Worm (Caenorhabditis elegans) whole organism, young adult: ENCODE data around the gene lcmt-1.
"Not testable (repeated sequence)": the region's sequence is repeated elsewhere in the genome, so short reads cannot be mapped to it uniquely, and the experiment has no call there.

Experiments used
- B0336.3 ChIP-seq: fragments of 200-800 bp; sonication (Bioruptor generic); IDR thresholded peaks from 2 replicates; pipeline ENCODE4 v1.3.6; 2022; ENCODE audit warnings: missing genetic modification characterization, missing compliant biosample characterization
- C06A6.2 ChIP-seq: fragments of 200-800 bp; sonication (Bioruptor generic); conservative IDR thresholded peaks from 2 replicates; pipeline ENCODE4 v1.3.6; 2022; ENCODE audit warnings: missing genetic modification characterization, missing compliant biosample characterization
- F22D6.2 ChIP-seq: sonication (generic microtip); optimal IDR thresholded peaks from 2 replicates; lab custom pipeline; 2016; ENCODE audit warnings: mild to moderate bottlenecking, missing genetic modification characterization, missing compliant biosample characterization
- F57C9.4 ChIP-seq: sonication (generic microtip); optimal IDR thresholded peaks from 2 replicates; lab custom pipeline; 2017; ENCODE audit warnings: mild to moderate bottlenecking, missing genetic modification characterization, missing compliant biosample characterization
- T26A5.8 ChIP-seq: sonication (generic microtip); optimal IDR thresholded peaks from 2 replicates; lab custom pipeline; 2016; ENCODE audit warnings: missing genetic modification characterization, missing compliant biosample characterization
- Y56A3A.18 ChIP-seq: fragments of 200-800 bp; sonication (Bioruptor generic); IDR thresholded peaks from 2 replicates; pipeline ENCODE4 v1.3.6; 2022; ENCODE audit warnings: missing genetic modification reagents, missing genetic modification characterization, missing compliant biosample characterization
- Y67H2A.10 ChIP-seq: fragments of 200-800 bp; sonication (Bioruptor generic); conservative IDR thresholded peaks from 2 replicates; pipeline ENCODE4 v1.3.6; 2022; ENCODE audit warnings: missing genetic modification reagents, missing genetic modification characterization, missing compliant biosample characterization
- Y95B8A.8 ChIP-seq: fragments of 200-800 bp; sonication (Bioruptor generic); IDR thresholded peaks from 2 replicates; pipeline ENCODE4 v1.3.6; 2022; ENCODE audit warnings: missing genetic modification reagents, missing genetic modification characterization, missing compliant biosample characterization
- ama-1 ChIP-seq, 3 experiments: fragments of 150-350 bp in 1 of 3; sonication (generic microtip) in 2 of 3; optimal IDR thresholded peaks; 2 replicates each; lab custom pipeline; 2014 to 2018; ENCODE audit warnings: missing biosample characterization in 2 of 3, missing genetic modification characterization in 2 of 3, missing genetic modification reagents in 2 of 3
- atf-7 ChIP-seq: sonication (generic microtip); optimal IDR thresholded peaks from 2 replicates; lab custom pipeline; 2017; ENCODE audit warnings: mild to moderate bottlenecking, missing genetic modification characterization, missing compliant biosample characterization
- attf-3 ChIP-seq: fragments of 200-800 bp; sonication (Bioruptor generic); conservative IDR thresholded peaks from 2 replicates; pipeline ENCODE4 v1.3.6; 2022; ENCODE audit warnings: missing genetic modification reagents, missing genetic modification characterization, missing compliant biosample characterization
- cebp-1 ChIP-seq, 2 experiments: fragments of 200-800 bp in 1 of 2; sonication (Bioruptor generic) in 1 of 2; sonication (generic microtip) in 1 of 2; IDR thresholded peaks in 1 of 2; optimal IDR thresholded peaks in 1 of 2; 2 replicates each; pipeline versions ENCODE4 v1.3.6 to Lab custom; 2017 to 2022; ENCODE audit warnings: missing compliant biosample characterization in 2 of 2, missing genetic modification characterization in 2 of 2, mild to moderate bottlenecking in 1 of 2, missing genetic modification reagents in 1 of 2, moderate library complexity in 1 of 2
- ceh-100 ChIP-seq: fragments of 200-800 bp; sonication (Bioruptor generic); IDR thresholded peaks from 2 replicates; pipeline ENCODE4 v1.3.6; 2022; ENCODE audit warnings: missing genetic modification reagents, missing genetic modification characterization, missing compliant biosample characterization
- chd-7 ChIP-seq: sonication (generic microtip); optimal IDR thresholded peaks from 2 replicates; lab custom pipeline; 2016; ENCODE audit warnings: mild to moderate bottlenecking, missing genetic modification characterization, moderate library complexity, missing compliant biosample characterization
- egl-44 ChIP-seq: fragments of 200-800 bp; sonication (Bioruptor generic); IDR thresholded peaks from 2 replicates; pipeline ENCODE4 v1.3.6; 2022; ENCODE audit warnings: missing genetic modification reagents, missing genetic modification characterization, missing compliant biosample characterization
- egrh-3 ChIP-seq: fragments of 200-800 bp; sonication (Bioruptor generic); IDR thresholded peaks from 2 replicates; pipeline ENCODE4 v1.3.6; 2022; ENCODE audit warnings: missing genetic modification reagents, missing genetic modification characterization, missing compliant biosample characterization
- ekl-4 ChIP-seq: fragments of 200-800 bp; sonication (Bioruptor generic); IDR thresholded peaks from 2 replicates; pipeline ENCODE4 v1.3.6; 2022; ENCODE audit warnings: missing genetic modification reagents, missing genetic modification characterization, missing compliant biosample characterization
- gei-17 ChIP-seq: fragments of 200-800 bp; sonication (Bioruptor generic); optimal IDR thresholded peaks from 2 replicates; lab custom pipeline; 2018; ENCODE audit warnings: mild to moderate bottlenecking, missing genetic modification characterization, missing compliant biosample characterization
- hmg-1.2 ChIP-seq: fragments of 200-800 bp; sonication (Bioruptor generic); IDR thresholded peaks from 2 replicates; pipeline ENCODE4 v1.3.6; 2022; ENCODE audit warnings: missing genetic modification reagents, missing genetic modification characterization, missing compliant biosample characterization
- lin-26 ChIP-seq: fragments of 200-800 bp; sonication (Bioruptor generic); IDR thresholded peaks from 2 replicates; pipeline ENCODE4 v1.3.6; 2022; ENCODE audit warnings: missing genetic modification reagents, missing genetic modification characterization, missing compliant biosample characterization
- lin-40 ChIP-seq: sonication (generic microtip); optimal IDR thresholded peaks from 2 replicates; lab custom pipeline; 2016; ENCODE audit warnings: missing genetic modification characterization, mild to moderate bottlenecking, missing compliant biosample characterization, missing genotype, missing genetic modification reagents
- mcd-1 ChIP-seq: fragments of 200-800 bp; sonication (Bioruptor generic); IDR thresholded peaks from 2 replicates; pipeline ENCODE4 v1.3.6; 2022; ENCODE audit warnings: missing genetic modification reagents, missing genetic modification characterization, missing compliant biosample characterization
- nfyb-1 ChIP-seq: fragments of 200-800 bp; sonication (Bioruptor generic); IDR thresholded peaks from 2 replicates; pipeline ENCODE4 v1.3.6; 2022; ENCODE audit warnings: missing genetic modification reagents, missing genetic modification characterization, missing compliant biosample characterization
- nhr-120 ChIP-seq: fragments of 200-800 bp; sonication (Bioruptor generic); IDR thresholded peaks from 2 replicates; pipeline ENCODE4 v1.3.6; 2022; ENCODE audit warnings: missing genetic modification characterization, missing compliant biosample characterization
- nhr-179 ChIP-seq: sonication (generic microtip); optimal IDR thresholded peaks from 2 replicates; lab custom pipeline; 2016; ENCODE audit warnings: mild to moderate bottlenecking, missing genetic modification characterization, missing compliant biosample characterization
- pbrm-1 ChIP-seq: fragments of 200-800 bp; sonication (Bioruptor generic); IDR thresholded peaks from 2 replicates; pipeline ENCODE4 v1.3.6; 2022; ENCODE audit warnings: missing genetic modification reagents, missing genetic modification characterization, missing compliant biosample characterization
- pha-4 ChIP-seq: fragments of 150-350 bp; sonication (generic microtip); optimal IDR thresholded peaks from 2 replicates; lab custom pipeline; 2014; ENCODE audit warnings: missing biosample characterization, missing genetic modification reagents, missing genetic modification characterization
- rec-8 ChIP-seq, 2 experiments: sonication (generic microtip); optimal IDR thresholded peaks; 2 replicates each; lab custom pipeline; 2016; ENCODE audit warnings: mild to moderate bottlenecking in 2 of 2, missing genetic modification characterization in 2 of 2, missing genetic modification reagents in 2 of 2, missing genotype in 2 of 2, missing biosample characterization in 1 of 2, missing compliant biosample characterization in 1 of 2, moderate library complexity in 1 of 2
- repo-1 ChIP-seq: sonication (generic microtip); optimal IDR thresholded peaks from 2 replicates; lab custom pipeline; 2017; ENCODE audit warnings: mild to moderate bottlenecking, missing genetic modification characterization, missing compliant biosample characterization
- sea-2 ChIP-seq: fragments of 200-800 bp; sonication (Bioruptor generic); IDR thresholded peaks from 2 replicates; pipeline ENCODE4 v1.3.6; 2022; ENCODE audit warnings: missing genetic modification characterization, missing compliant biosample characterization
- ztf-18 ChIP-seq: sonication (generic microtip); optimal IDR thresholded peaks from 2 replicates; lab custom pipeline; 2016; ENCODE audit warnings: missing genotype, mild to moderate bottlenecking, missing genetic modification characterization, missing compliant biosample characterization
- ztf-28 ChIP-seq: fragments of 200-800 bp; sonication (Bioruptor generic); IDR thresholded peaks from 2 replicates; pipeline ENCODE4 v1.3.6; 2022; ENCODE audit warnings: missing genetic modification reagents, missing genetic modification characterization, missing compliant biosample characterization

Gene lcmt-1

ce11 chrIII:4378600-4379293, 35.5 kb downstream of the lcmt-1 start (continued):
- peak; percentile 80 for TF ChIP-seq egrh-3 (GFP tag; lab: Robert Waterston, UW)
- TF ChIP-seq rec-8 (tag; optimal IDR thresholded peaks at IDR 0.05; lab: Kevin White, UChicago) = peak in 1 of 2 experiments; percentile 8
- TF ChIP-seq C06A6.2 (GFP tag; lab: Robert Waterston, UW) = peak; percentile 27; the same call in 1 of the 2 replicates
- peak; percentile 66 for TF ChIP-seq ztf-18
- TF ChIP-seq ztf-28 (GFP tag; lab: Robert Waterston, UW) = 0 out of 2 replicates have a peak, but pooled peaks have one; percentile 39
- peak; percentile 72 for TF ChIP-seq lin-26 (GFP tag; lab: Robert Waterston, UW)
- peak; percentile 59 for TF ChIP-seq chd-7 (tag; lab: Kevin White, UChicago)
- peak; percentile 38 for TF ChIP-seq gei-17 (GFP tag; lab: Kevin White, UChicago)
- peak; percentile 25 for TF ChIP-seq ceh-100 (GFP tag; lab: Robert Waterston, UW)
- peak; percentile 82 for TF ChIP-seq lin-40 (tag; lab: Kevin White, UChicago)
- TF ChIP-seq mcd-1 (GFP tag; lab: Robert Waterston, UW) = peak; percentile 68
- TF ChIP-seq ekl-4 = peak; percentile 52
- peak; percentile 76 for TF ChIP-seq hmg-1.2 (GFP tag; lab: Robert Waterston, UW)
- TF ChIP-seq pbrm-1 (GFP tag; lab: Robert Waterston, UW) = peak; percentile 56
- not testable (repeated sequence) for TF ChIP-seq ama-1 (optimal IDR thresholded peaks at IDR 0.05; lab: Kevin White, UChicago)
- peak in 1 of 2 experiments; percentile 25 for TF ChIP-seq ama-1 (GFP tag; optimal IDR thresholded peaks at IDR 0.05; lab: Kevin White, UChicago)
- TF ChIP-seq nfyb-1 = peak; percentile 82; the same call in 1 of the 2 replicates

DNA sequence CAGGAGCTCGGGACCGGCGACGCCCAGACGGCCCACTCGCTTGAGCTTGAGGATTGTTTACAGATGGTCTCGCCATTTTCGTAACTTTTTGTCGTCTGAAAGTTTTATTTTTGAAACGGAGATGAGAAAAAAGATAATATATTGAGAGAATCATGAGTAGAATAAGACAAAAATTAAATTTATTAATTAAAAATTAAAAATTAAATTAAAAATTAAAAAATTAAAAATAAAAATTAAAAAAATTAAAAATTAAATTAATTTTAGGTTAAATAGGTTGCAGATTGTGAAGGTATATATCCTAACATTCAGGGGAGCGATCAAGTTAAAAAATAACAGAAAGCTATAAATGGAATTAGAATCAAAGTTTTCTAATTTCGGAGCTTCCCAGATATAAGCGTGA, 36.5 kb downstream of the lcmt-1 start, which contains the start of gene B0284.3:
Gene B0284.3, minus strand, starts transcription at position 101 of the 400 bp plus-strand sequence.
- TF ChIP-seq attf-3 (no peak), ama-1 (optimal IDR thresholded peaks at IDR 0.05; lab: Kevin White, UChicago) (no peak), ama-1 (GFP tag; optimal IDR thresholded peaks at IDR 0.05; lab: Kevin White, UChicago) (no peak), Y95B8A.8 (GFP tag; lab: Robert Waterston, UW) (no peak), repo-1 (tag; lab: Kevin White, UChicago) (no peak), nhr-179 (no peak), T26A5.8 (tag; lab: Kevin White, UChicago) (no peak)

DNA sequence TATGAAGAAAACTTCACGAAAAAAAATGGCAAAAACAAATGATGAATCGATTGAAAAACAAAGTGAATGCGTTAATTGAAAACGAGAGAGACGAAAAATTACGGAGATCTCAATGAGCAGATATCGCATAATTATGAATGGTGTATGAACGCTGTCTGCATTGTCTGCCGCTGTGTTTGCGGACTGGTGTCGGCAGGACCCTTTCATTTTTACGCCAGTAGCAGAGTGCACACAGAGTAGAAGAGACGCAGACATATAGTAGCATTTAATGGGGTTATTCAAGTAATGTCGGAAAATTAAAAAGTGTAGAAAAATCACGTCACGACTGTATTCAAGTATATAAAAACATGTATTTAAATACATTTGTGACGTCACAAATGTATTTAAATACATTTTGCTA, 37.6 kb downstream of the lcmt-1 start:
- TF ChIP-seq hmg-1.2 (GFP tag; lab: Robert Waterston, UW) (peak; percentile 69; the same call in 1 of the 2 replicates), F22D6.2 (tag; lab: Kevin White, UChicago) (no peak), pha-4 (tag; lab: Kevin White, UChicago) (no peak)

DNA sequence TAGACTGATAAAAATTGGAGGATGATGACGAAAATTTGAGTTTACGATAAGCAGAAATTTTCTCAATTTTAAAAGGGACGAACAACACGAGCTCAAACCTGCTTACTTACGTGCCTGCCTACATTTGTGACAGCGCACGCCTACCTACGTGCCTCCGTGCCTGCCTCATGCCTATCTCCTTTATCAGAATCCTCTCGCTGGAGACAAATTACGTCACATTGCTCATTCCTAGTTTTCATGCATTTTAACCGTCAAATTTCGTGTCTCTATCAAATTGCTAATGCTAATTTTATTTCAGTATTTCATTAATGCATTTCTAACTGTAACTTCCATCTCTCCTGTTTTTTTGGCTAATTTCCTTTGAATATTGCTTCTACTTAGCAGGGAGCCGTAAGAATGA, 38.1 kb downstream of the lcmt-1 start, which contains the start of gene pals-27:
Gene pals-27, plus strand, starts transcription at position 301 of the 400 bp plus-strand sequence.
- TF ChIP-seq Y56A3A.18 (GFP tag; lab: Robert Waterston, UW) = no peak
- no peak for TF ChIP-seq cebp-1 (GFP tag; IDR thresholded peaks at IDR 0.05; lab: Robert Waterston, UW)
- no peak for TF ChIP-seq cebp-1 (tag; optimal IDR thresholded peaks at IDR 0.05; lab: Kevin White, UChicago)
- no peak for TF ChIP-seq Y67H2A.10
- no peak for TF ChIP-seq B0336.3 (GFP tag; lab: Robert Waterston, UW)
- TF ChIP-seq egl-44 (GFP tag; lab: Robert Waterston, UW) = no peak
- no peak for TF ChIP-seq F57C9.4 (tag; lab: Kevin White, UChicago)
- TF ChIP-seq atf-7 = no peak
- no peak for TF ChIP-seq egrh-3 (GFP tag; lab: Robert Waterston, UW)
- no peak for TF ChIP-seq sea-2 (GFP tag; lab: Robert Waterston, UW)
- no peak for TF ChIP-seq attf-3
- no peak for TF ChIP-seq T26A5.8 (tag; lab: Kevin White, UChicago)
- no peak for TF ChIP-seq nhr-120
